Fruit fly (Drosophila melanogaster) whole organism, adult: Measurements from ENCODE around the gene CG31689.

ENCODE experiments used
- CG12768 ChIP-seq: fragments of 200-800 bp; sonication (Bioruptor generic); optimal IDR thresholded peaks from 2 replicates; lab custom pipeline; 2017; ENCODE audit warnings: missing biosample characterization, missing genetic modification characterization, mild to moderate bottlenecking, moderate library complexity, missing genetic modification reagents
- Crg-1 ChIP-seq: fragments of 200-800 bp; sonication (Bioruptor generic); optimal IDR thresholded peaks from 2 replicates; lab custom pipeline; 2016; ENCODE audit warnings: missing biosample characterization, missing genetic modification characterization
- toe ChIP-seq: fragments of 200-800 bp; sonication (Bioruptor generic); optimal IDR thresholded peaks from 2 replicates; lab custom pipeline; 2016; ENCODE audit warnings: missing biosample characterization, missing genetic modification characterization

DNA sequence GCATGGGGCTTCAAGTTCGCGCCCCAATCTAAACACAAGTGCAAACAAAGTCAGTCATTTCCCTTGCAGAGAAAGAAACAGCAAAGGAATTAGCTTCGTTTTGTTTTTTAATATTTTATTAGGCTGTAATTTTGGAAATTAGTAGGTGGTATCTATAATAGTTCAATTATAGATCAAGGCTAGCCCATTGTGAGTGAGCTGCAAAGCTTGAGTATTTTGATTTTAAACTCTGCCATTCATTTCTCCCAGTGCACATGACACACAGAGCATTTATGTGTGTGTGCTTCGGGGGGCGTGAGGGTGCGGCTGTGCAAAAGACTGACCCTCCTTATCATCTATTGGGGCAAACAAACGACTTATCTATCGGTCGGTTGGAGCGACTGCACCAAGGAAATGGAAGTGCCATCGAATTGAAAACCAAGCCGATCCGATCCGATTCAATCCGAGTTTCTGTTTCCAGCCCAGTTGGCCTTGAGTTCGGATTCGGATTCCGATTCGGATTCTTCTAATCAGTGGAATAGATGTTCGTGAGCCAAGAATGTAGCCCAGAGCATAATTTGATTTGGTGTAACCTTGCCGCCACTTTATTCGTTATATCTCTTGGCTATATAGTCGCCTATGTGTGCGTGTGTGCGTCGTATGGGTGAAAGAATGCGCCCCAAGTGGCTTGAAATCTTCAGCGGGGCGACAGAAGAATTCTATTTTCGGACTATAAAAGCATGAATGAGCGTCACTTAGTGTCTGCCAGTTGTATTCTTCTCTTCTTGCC, 6.1 kb downstream of the CG31689 start:
- TF ChIP-seq Crg-1 (GFP tag; lab: Kevin White, UChicago) (no peak), toe (GFP tag; lab: Kevin White, UChicago) (peak; percentile 47), CG12768 (GFP tag; lab: Kevin White, UChicago) (no peak)
